Worm (Caenorhabditis elegans) whole organism, L4 larva: Measurements from ENCODE around the gene C44C10.3.

Experiments
- F26F4.8 ChIP-seq: fragments of 200-800 bp; sonication (Bioruptor generic); conservative IDR thresholded peaks from 2 replicates; pipeline ENCODE4 v1.3.6; 2022; ENCODE audit warnings: missing genetic modification characterization, missing compliant biosample characterization
- F44E2.7 ChIP-seq: fragments of 200-800 bp; sonication (Bioruptor generic); IDR thresholded peaks from 2 replicates; pipeline ENCODE4 v2.1.2; 2022; ENCODE audit warnings: missing genetic modification characterization, missing compliant biosample characterization
- T20F7.1 ChIP-seq: fragments of 200-800 bp; sonication (Bioruptor generic); optimal IDR thresholded peaks from 2 replicates; lab custom pipeline; 2018; ENCODE audit warnings: mild to moderate bottlenecking, missing genetic modification characterization, missing compliant biosample characterization
- Y105C5A.15 ChIP-seq: fragments of 200-800 bp; sonication (Bioruptor generic); IDR thresholded peaks from 2 replicates; pipeline ENCODE4 v1.3.6; 2022; ENCODE audit warnings: missing genetic modification characterization, missing compliant biosample characterization
- Y5F2A.4 ChIP-seq: fragments of 200-800 bp; sonication (Bioruptor generic); optimal IDR thresholded peaks from 2 replicates; lab custom pipeline; 2018; ENCODE audit warnings: mild to moderate bottlenecking, missing genetic modification characterization, missing compliant biosample characterization
- Y75B8A.6 ChIP-seq: fragments of 200-800 bp; sonication (Bioruptor generic); IDR thresholded peaks from 2 replicates; pipeline ENCODE4 v1.3.6; 2022; ENCODE audit warnings: missing genetic modification reagents, missing genetic modification characterization, missing compliant biosample characterization
- aha-1 ChIP-seq: fragments of 150-350 bp; peaks from one replicate; lab custom pipeline; 2014; ENCODE audit warnings: missing biosample characterization, missing genetic modification characterization
- aly-2 ChIP-seq: sonication (generic microtip); optimal IDR thresholded peaks from 2 replicates; lab custom pipeline; 2018; ENCODE audit warnings: missing biosample characterization, missing genetic modification characterization
- ama-1 ChIP-seq: fragments of 150-350 bp; optimal IDR thresholded peaks from 2 replicates; lab custom pipeline; 2014; ENCODE audit warnings: inconsistent platforms, mixed read lengths
- arid-1 ChIP-seq: fragments of 200-800 bp; sonication (Bioruptor generic); conservative IDR thresholded peaks from 2 replicates; pipeline ENCODE4 v1.3.6; 2022; ENCODE audit warnings: missing genetic modification reagents, missing genetic modification characterization, missing compliant biosample characterization
- attf-4 ChIP-seq: sonication (generic microtip); optimal IDR thresholded peaks from 3 replicates; lab custom pipeline; 2017; ENCODE audit warnings: missing biosample characterization, missing genetic modification characterization
- ceh-28 ChIP-seq: fragments of 150-350 bp; optimal IDR thresholded peaks from 2 replicates; lab custom pipeline; 2014; ENCODE audit warnings: missing biosample characterization, missing genetic modification reagents, missing genetic modification characterization
- ceh-82 ChIP-seq: sonication (generic microtip); optimal IDR thresholded peaks from 2 replicates; lab custom pipeline; 2017; ENCODE audit warnings: missing biosample characterization, missing genetic modification characterization
- ctbp-1 ChIP-seq: fragments of 200-800 bp; sonication (Bioruptor generic); IDR thresholded peaks from 2 replicates; pipeline ENCODE4 v1.3.6; 2022; ENCODE audit warnings: missing genetic modification reagents, missing genetic modification characterization, missing compliant biosample characterization
- daf-16 ChIP-seq, 3 experiments: sonication (generic microtip); optimal IDR thresholded peaks; 2 replicates each; lab custom pipeline; 2016 to 2017; ENCODE audit warnings: missing genetic modification characterization in 3 of 3, missing genetic modification reagents in 3 of 3, mild to moderate bottlenecking in 2 of 3, missing compliant biosample characterization in 2 of 3, missing biosample characterization in 1 of 3, moderate library complexity in 1 of 3
- daf-8 ChIP-seq: fragments of 200-800 bp; sonication (Bioruptor generic); IDR thresholded peaks from 2 replicates; pipeline ENCODE4 v1.3.6; 2022; ENCODE audit warnings: missing genetic modification characterization, missing compliant biosample characterization
- dmd-6 ChIP-seq: fragments of 200-800 bp; sonication (Bioruptor generic); IDR thresholded peaks from 2 replicates; pipeline ENCODE4 v1.3.6; 2022; ENCODE audit warnings: missing genetic modification reagents, missing genetic modification characterization, missing compliant biosample characterization
- fos-1 ChIP-seq: fragments of 150-350 bp; optimal IDR thresholded peaks from 2 replicates; lab custom pipeline; 2014; ENCODE audit warnings: missing biosample characterization, missing genetic modification characterization
- hlh-11 ChIP-seq: fragments of 200-800 bp; sonication (Bioruptor generic); optimal IDR thresholded peaks from 2 replicates; lab custom pipeline; 2018; ENCODE audit warnings: mild to moderate bottlenecking, missing genetic modification characterization, missing compliant biosample characterization
- hlh-30 ChIP-seq: sonication (generic microtip); optimal IDR thresholded peaks from 2 replicates; lab custom pipeline; 2017; ENCODE audit warnings: antibody characterized with exemption, mild to moderate bottlenecking, missing genetic modification characterization, missing compliant biosample characterization; ENCODE audit not compliant: insufficient read depth
- lim-7 ChIP-seq: fragments of 200-800 bp; sonication (Bioruptor generic); IDR thresholded peaks from 2 replicates; pipeline ENCODE4 v1.3.6; 2022; ENCODE audit warnings: missing genetic modification characterization, missing compliant biosample characterization
- lin-13 ChIP-seq: fragments of 150-350 bp; optimal IDR thresholded peaks from 2 replicates; lab custom pipeline; 2014; ENCODE audit warnings: missing biosample characterization, missing genetic modification reagents, missing genetic modification characterization
- lin-15B ChIP-seq: fragments of 150-350 bp; sonication (generic microtip); optimal IDR thresholded peaks from 3 replicates; lab custom pipeline; 2014; ENCODE audit warnings: missing biosample characterization, missing genetic modification characterization
- lin-29 ChIP-seq: fragments of 200-800 bp; sonication (Bioruptor generic); IDR thresholded peaks from 2 replicates; pipeline ENCODE4 v1.3.6; 2022; ENCODE audit warnings: missing genetic modification reagents, missing genetic modification characterization, missing compliant biosample characterization
- lin-38 ChIP-seq: fragments of 200-800 bp; sonication (Bioruptor generic); IDR thresholded peaks from 2 replicates; pipeline ENCODE4 v1.3.6; 2022; ENCODE audit warnings: missing genetic modification reagents, missing genetic modification characterization, missing compliant biosample characterization
- lin-39 ChIP-seq: fragments of 150-350 bp; optimal IDR thresholded peaks from 2 replicates; lab custom pipeline; 2014; ENCODE audit warnings: missing biosample characterization, missing genetic modification reagents, missing genetic modification characterization
- lsy-2 ChIP-seq, 2 experiments: fragments of 150-350 bp in 1 of 2; sonication (generic microtip) in 1 of 2; optimal IDR thresholded peaks; 2 replicates each; lab custom pipeline; 2014 to 2017; ENCODE audit warnings: missing biosample characterization in 2 of 2, missing genetic modification characterization in 2 of 2
- madf-9 ChIP-seq: fragments of 200-800 bp; sonication (Bioruptor generic); conservative IDR thresholded peaks from 2 replicates; pipeline ENCODE4 v1.3.6; 2022; ENCODE audit warnings: missing genetic modification reagents, missing genetic modification characterization, missing compliant biosample characterization
- mdt-29 ChIP-seq: fragments of 200-800 bp; sonication (Bioruptor generic); IDR thresholded peaks from 2 replicates; pipeline ENCODE4 v1.3.6; 2022; ENCODE audit warnings: missing genetic modification reagents, missing genetic modification characterization, missing compliant biosample characterization
- mep-1 ChIP-seq: fragments of 150-350 bp; sonication (generic microtip); optimal IDR thresholded peaks from 3 replicates; lab custom pipeline; 2014; ENCODE audit warnings: missing biosample characterization, missing genetic modification characterization
- mxl-3 ChIP-seq: fragments of 200-800 bp; sonication (Bioruptor generic); optimal IDR thresholded peaks from 2 replicates; lab custom pipeline; 2018; ENCODE audit warnings: mild to moderate bottlenecking, missing genetic modification characterization, missing compliant biosample characterization
- nhr-102 ChIP-seq: sonication (generic microtip); optimal IDR thresholded peaks from 2 replicates; lab custom pipeline; 2016; ENCODE audit warnings: mild to moderate bottlenecking, missing genetic modification characterization, moderate library complexity, missing compliant biosample characterization
- nhr-11 ChIP-seq: fragments of 150-350 bp; optimal IDR thresholded peaks from 2 replicates; lab custom pipeline; 2014; ENCODE audit warnings: missing biosample characterization, missing genetic modification characterization
- nhr-111 ChIP-seq: fragments of 200-800 bp; sonication (Bioruptor generic); optimal IDR thresholded peaks from 2 replicates; lab custom pipeline; 2018; ENCODE audit warnings: mild to moderate bottlenecking, missing genetic modification characterization, missing compliant biosample characterization
- nhr-237 ChIP-seq: sonication (generic microtip); optimal IDR thresholded peaks from 2 replicates; lab custom pipeline; 2017; ENCODE audit warnings: missing biosample characterization, missing genetic modification characterization
- nhr-28 ChIP-seq: fragments of 150-350 bp; optimal IDR thresholded peaks from 2 replicates; lab custom pipeline; 2014; ENCODE audit warnings: missing biosample characterization, missing genetic modification characterization
- nhr-41 ChIP-seq: fragments of 200-800 bp; sonication (Bioruptor generic); IDR thresholded peaks from 2 replicates; pipeline ENCODE4 v1.3.6; 2022; ENCODE audit warnings: missing genetic modification reagents, missing genetic modification characterization, missing compliant biosample characterization
- nhr-48 ChIP-seq: sonication (generic microtip); optimal IDR thresholded peaks from 2 replicates; lab custom pipeline; 2016; ENCODE audit warnings: mild to moderate bottlenecking, missing genetic modification characterization, missing compliant biosample characterization
- nhr-76 ChIP-seq: fragments of 150-350 bp; optimal IDR thresholded peaks from 2 replicates; lab custom pipeline; 2014; ENCODE audit warnings: missing biosample characterization, missing genetic modification characterization
- php-3 ChIP-seq: fragments of 200-800 bp; sonication (Bioruptor generic); IDR thresholded peaks from 2 replicates; pipeline ENCODE4 v1.3.6; 2022; ENCODE audit warnings: missing genetic modification reagents, missing genetic modification characterization, missing compliant biosample characterization
- pqm-1 ChIP-seq: sonication (generic microtip); optimal IDR thresholded peaks from 2 replicates; lab custom pipeline; 2017; ENCODE audit warnings: missing biosample characterization, missing genetic modification characterization
- sdz-12 ChIP-seq: fragments of 200-800 bp; sonication (Bioruptor generic); optimal IDR thresholded peaks from 2 replicates; lab custom pipeline; 2018; ENCODE audit warnings: mild to moderate bottlenecking, missing genetic modification characterization, missing compliant biosample characterization
- spr-3 ChIP-seq: fragments of 200-800 bp; sonication (Bioruptor generic); optimal IDR thresholded peaks from 2 replicates; lab custom pipeline; 2018; ENCODE audit warnings: mild to moderate bottlenecking, missing genetic modification characterization, missing compliant biosample characterization
- unc-62 ChIP-seq, 3 experiments: fragments of 150-350 bp in 1 of 3; sonication (generic microtip); optimal IDR thresholded peaks in 2 of 3; peaks in 1 of 3; 1 replicate in 1 of 3; 2 replicates in 2 of 3; lab custom pipeline; 2014 to 2017; ENCODE audit warnings: missing biosample characterization in 3 of 3, missing genetic modification characterization in 3 of 3, missing genetic modification reagents in 3 of 3, missing genotype in 1 of 3
- zfp-3 ChIP-seq: fragments of 200-800 bp; sonication (Bioruptor generic); conservative IDR thresholded peaks from 2 replicates; pipeline ENCODE4 v1.3.6; 2022; ENCODE audit warnings: missing genetic modification reagents, missing genetic modification characterization, missing compliant biosample characterization
- zip-11 ChIP-seq: fragments of 200-800 bp; sonication (Bioruptor generic); IDR thresholded peaks from 2 replicates; pipeline ENCODE4 v1.3.6; 2022; ENCODE audit warnings: missing genetic modification characterization, missing compliant biosample characterization

Gene C44C10.3

ce11 chrX:11687836-11688319, 14.5 kb upstream of the C44C10.3 start, which contains the start of gene C44C10.7:
TSS of gene C44C10.7 (minus strand) at chrX:11688269.
- TF ChIP-seq dmd-6 (no peak), unc-62 (GFP tag; optimal IDR thresholded peaks at IDR 0.05 in 1 of 2; lab: Kevin White, UChicago) (peak in 1 of 2 experiments; percentile 97), unc-62 (tag; optimal IDR thresholded peaks at IDR 0.05; lab: Kevin White, UChicago) (no peak)

ce11 chrX:11690014-11690591, 12.2 kb upstream of the C44C10.3 start, which contains the start of the genes C44C10.10 and C44C10.5:
TSS of gene C44C10.10 (plus strand) at chrX:11690314.
TSS of gene C44C10.5 (plus strand) at chrX:11690541.
- no peak for TF ChIP-seq ceh-28 (tag; lab: Kevin White, UChicago)
- no peak for TF ChIP-seq lsy-2 (tag; optimal IDR thresholded peaks at IDR 0.05; lab: Kevin White, UChicago)
- no peak for TF ChIP-seq pqm-1 (tag; lab: Kevin White, UChicago)
- TF ChIP-seq sdz-12 (GFP tag; lab: Kevin White, UChicago): no peak
- TF ChIP-seq aha-1 (tag; lab: Kevin White, UChicago): peak; percentile 7
- TF ChIP-seq, all 104 proteins: peak for 1

ce11 chrX:11693092-11693491, 9.2 kb upstream of the C44C10.3 start, which contains the start of gene smcl-1:
TSS of gene smcl-1 (plus strand) at chrX:11693464.
- peak; percentile 56 for TF ChIP-seq nhr-28 (tag; lab: Kevin White, UChicago)
- TF ChIP-seq F26F4.8 (GFP tag; lab: Robert Waterston, UW): no peak
- TF ChIP-seq lin-38: no peak
- peak; percentile 72 for TF ChIP-seq mxl-3 (GFP tag; lab: Kevin White, UChicago)
- no peak for TF ChIP-seq Y105C5A.15 (GFP tag; lab: Robert Waterston, UW)
- TF ChIP-seq ctbp-1: no peak
- TF ChIP-seq nhr-102 (tag; lab: Kevin White, UChicago): no peak
- no peak for TF ChIP-seq nhr-111 (GFP tag; lab: Kevin White, UChicago)
- TF ChIP-seq lim-7 (GFP tag; lab: Robert Waterston, UW): no peak
- TF ChIP-seq spr-3 (GFP tag; lab: Kevin White, UChicago): no peak
- peak; percentile 36 for TF ChIP-seq hlh-11 (tag; lab: Kevin White, UChicago)
- no peak for TF ChIP-seq ceh-82
- no peak for TF ChIP-seq nhr-76 (tag; lab: Kevin White, UChicago)
- TF ChIP-seq zip-11: no peak
- TF ChIP-seq Y5F2A.4 (GFP tag; lab: Kevin White, UChicago): no peak
- no peak for TF ChIP-seq hlh-30 (tag; lab: Kevin White, UChicago)
- no peak for TF ChIP-seq lin-15B (tag; lab: Kevin White, UChicago)
- no peak for TF ChIP-seq F44E2.7 (GFP tag; lab: Robert Waterston, UW)
- TF ChIP-seq nhr-237 (tag; lab: Kevin White, UChicago): no peak
- no peak for TF ChIP-seq madf-9
- no peak for TF ChIP-seq lin-13 (GFP tag; lab: Kevin White, UChicago)
- TF ChIP-seq nhr-41 (GFP tag; lab: Robert Waterston, UW): no peak
- TF ChIP-seq nhr-48 (tag; lab: Kevin White, UChicago): no peak
- no peak for TF ChIP-seq nhr-11
- TF ChIP-seq aha-1 (tag; lab: Kevin White, UChicago): peak; percentile 80
- no peak for TF ChIP-seq ceh-28 (tag; lab: Kevin White, UChicago)
- no peak for TF ChIP-seq mep-1 (tag; lab: Kevin White, UChicago)
- no peak for TF ChIP-seq php-3
- no peak for TF ChIP-seq mdt-29 (GFP tag; lab: Robert Waterston, UW)
- TF ChIP-seq zfp-3: no peak
- TF ChIP-seq lin-39: no peak
- TF ChIP-seq aly-2 (tag; lab: Kevin White, UChicago): no peak
- TF ChIP-seq daf-16 (GFP tag; optimal IDR thresholded peaks at IDR 0.05; lab: Kevin White, UChicago): no peak
- no peak for TF ChIP-seq daf-16 (tag; optimal IDR thresholded peaks at IDR 0.05; lab: Kevin White, UChicago)
- no peak for TF ChIP-seq fos-1 (tag; lab: Kevin White, UChicago)
- no peak for TF ChIP-seq daf-8 (GFP tag; lab: Robert Waterston, UW)
- no peak for TF ChIP-seq Y75B8A.6 (GFP tag; lab: Robert Waterston, UW)
- no peak for TF ChIP-seq ama-1 (lab: Kevin White, UChicago)
- TF ChIP-seq attf-4 (tag; lab: Kevin White, UChicago): no peak
- no peak for TF ChIP-seq arid-1 (GFP tag; lab: Robert Waterston, UW)
- no peak for TF ChIP-seq lin-29 (GFP tag; lab: Robert Waterston, UW)
- no peak for TF ChIP-seq T20F7.1 (GFP tag; lab: Kevin White, UChicago)
